Worm (Caenorhabditis elegans) whole organism, L2 larva: ENCODE data around the gene R151.8.

Source experiments
- C34F6.9 ChIP-seq: fragments of 150-350 bp; optimal IDR thresholded peaks from 2 replicates; lab custom pipeline; 2014; ENCODE audit warnings: missing biosample characterization, missing genetic modification characterization
- F13H6.1 ChIP-seq: sonication (generic microtip); optimal IDR thresholded peaks from 2 replicates; lab custom pipeline; 2016; ENCODE audit warnings: missing genetic modification characterization, missing compliant biosample characterization
- R02D3.7 ChIP-seq: fragments of 150-350 bp; optimal IDR thresholded peaks from 2 replicates; lab custom pipeline; 2014; ENCODE audit warnings: missing biosample characterization, missing genetic modification characterization
- Y55F3AM.14 ChIP-seq: fragments of 200-800 bp; sonication (Bioruptor generic); optimal IDR thresholded peaks from 2 replicates; lab custom pipeline; 2018; ENCODE audit warnings: mild to moderate bottlenecking, missing genetic modification characterization, missing compliant biosample characterization
- alr-1 ChIP-seq: fragments of 150-350 bp; optimal IDR thresholded peaks from 2 replicates; lab custom pipeline; 2014; ENCODE audit warnings: missing biosample characterization, missing genetic modification characterization
- aly-2 ChIP-seq: fragments of 150-350 bp; optimal IDR thresholded peaks from 2 replicates; lab custom pipeline; 2014; ENCODE audit warnings: missing biosample characterization, missing genetic modification characterization
- ama-1 ChIP-seq: fragments of 150-350 bp; optimal IDR thresholded peaks from 2 replicates; lab custom pipeline; 2018; ENCODE audit warnings: inconsistent platforms
- ceh-16 ChIP-seq: fragments of 150-350 bp; optimal IDR thresholded peaks from 2 replicates; lab custom pipeline; 2014; ENCODE audit warnings: missing biosample characterization, missing genetic modification characterization
- ceh-82 ChIP-seq: fragments of 150-350 bp; optimal IDR thresholded peaks from 2 replicates; lab custom pipeline; 2014; ENCODE audit warnings: missing biosample characterization, missing genetic modification characterization
- crh-2 ChIP-seq: sonication (generic microtip); optimal IDR thresholded peaks from 2 replicates; lab custom pipeline; 2017; ENCODE audit warnings: missing biosample characterization, missing genetic modification characterization
- dmd-4 ChIP-seq: sonication (generic microtip); optimal IDR thresholded peaks from 2 replicates; lab custom pipeline; 2017; ENCODE audit warnings: missing biosample characterization, missing genetic modification characterization
- elt-1 ChIP-seq: fragments of 150-350 bp; optimal IDR thresholded peaks from 2 replicates; lab custom pipeline; 2014; ENCODE audit warnings: missing biosample characterization, missing genetic modification characterization
- elt-3 ChIP-seq: sonication (generic microtip); optimal IDR thresholded peaks from 2 replicates; lab custom pipeline; 2017; ENCODE audit warnings: missing biosample characterization, missing genetic modification characterization
- fos-1 ChIP-seq: fragments of 150-350 bp; optimal IDR thresholded peaks from 2 replicates; lab custom pipeline; 2014; ENCODE audit warnings: missing biosample characterization, missing genetic modification characterization
- gmeb-1 ChIP-seq: fragments of 150-350 bp; optimal IDR thresholded peaks from 2 replicates; lab custom pipeline; 2014; ENCODE audit warnings: missing biosample characterization, missing genetic modification characterization
- lin-11 ChIP-seq: fragments of 150-350 bp; sonication (generic microtip); optimal IDR thresholded peaks from 2 replicates; lab custom pipeline; 2014; ENCODE audit warnings: missing biosample characterization, missing genetic modification characterization, inconsistent platforms, mixed read lengths
- lin-39 ChIP-seq: fragments of 150-350 bp; optimal IDR thresholded peaks from 2 replicates; lab custom pipeline; 2014; ENCODE audit warnings: missing biosample characterization, missing genetic modification reagents, missing genetic modification characterization
- lsy-2 ChIP-seq, 2 experiments: fragments of 150-350 bp in 1 of 2; sonication (generic microtip) in 1 of 2; optimal IDR thresholded peaks; 2 replicates each; lab custom pipeline; 2014 to 2017; ENCODE audit warnings: missing biosample characterization in 2 of 2, missing genetic modification characterization in 2 of 2
- mab-5 ChIP-seq: fragments of 150-350 bp; optimal IDR thresholded peaks from 2 replicates; lab custom pipeline; 2014; ENCODE audit warnings: missing biosample characterization, missing genetic modification characterization
- mbf-1 ChIP-seq: sonication (generic microtip); optimal IDR thresholded peaks from 2 replicates; lab custom pipeline; 2017; ENCODE audit warnings: missing biosample characterization, missing genetic modification characterization
- mdl-1 ChIP-seq, 2 experiments: fragments of 150-350 bp in 1 of 2; sonication (generic microtip) in 1 of 2; optimal IDR thresholded peaks; 2 replicates each; lab custom pipeline; 2017; ENCODE audit warnings: missing biosample characterization in 2 of 2, missing genetic modification characterization in 2 of 2
- nhr-11 ChIP-seq: fragments of 150-350 bp; optimal IDR thresholded peaks from 2 replicates; lab custom pipeline; 2014; ENCODE audit warnings: missing biosample characterization, missing genetic modification characterization
- nhr-12 ChIP-seq: fragments of 150-350 bp; optimal IDR thresholded peaks from 2 replicates; lab custom pipeline; 2014; ENCODE audit warnings: missing biosample characterization, missing genetic modification characterization
- nhr-129 ChIP-seq: fragments of 150-350 bp; optimal IDR thresholded peaks from 2 replicates; lab custom pipeline; 2014; ENCODE audit warnings: missing biosample characterization, missing genetic modification characterization
- nhr-21 ChIP-seq: fragments of 150-350 bp; optimal IDR thresholded peaks from 2 replicates; lab custom pipeline; 2014; ENCODE audit warnings: missing biosample characterization, missing genetic modification characterization
- nhr-237 ChIP-seq: fragments of 150-350 bp; optimal IDR thresholded peaks from 2 replicates; lab custom pipeline; 2014; ENCODE audit warnings: missing biosample characterization, missing genetic modification characterization
- nhr-77 ChIP-seq: fragments of 150-350 bp; optimal IDR thresholded peaks from 2 replicates; lab custom pipeline; 2014; ENCODE audit warnings: missing biosample characterization, missing genetic modification characterization
- skn-1 ChIP-seq: sonication (generic microtip); optimal IDR thresholded peaks from 2 replicates; lab custom pipeline; 2017; ENCODE audit warnings: missing biosample characterization, missing genetic modification characterization
- sma-3 ChIP-seq: sonication (generic microtip); optimal IDR thresholded peaks from 2 replicates; lab custom pipeline; 2016; ENCODE audit warnings: missing genetic modification reagents, missing genetic modification characterization, missing compliant biosample characterization
- sma-9 ChIP-seq, 2 experiments: fragments of 150-350 bp in 1 of 2; sonication (generic microtip) in 1 of 2; optimal IDR thresholded peaks; 2 replicates each; lab custom pipeline; 2014 to 2016; ENCODE audit warnings: missing genetic modification characterization in 2 of 2, mild to moderate bottlenecking in 1 of 2, missing biosample characterization in 1 of 2, missing compliant biosample characterization in 1 of 2, missing genetic modification reagents in 1 of 2, moderate library complexity in 1 of 2
- snpc-4 ChIP-seq: fragments of 150-350 bp; optimal IDR thresholded peaks from 2 replicates; lab custom pipeline; 2014; ENCODE audit warnings: missing biosample characterization, missing genetic modification characterization
- unc-62 ChIP-seq: fragments of 150-350 bp; optimal IDR thresholded peaks from 2 replicates; lab custom pipeline; 2014; ENCODE audit warnings: missing biosample characterization, missing genetic modification reagents, missing genetic modification characterization
- zag-1 ChIP-seq: fragments of 150-350 bp; optimal IDR thresholded peaks from 2 replicates; lab custom pipeline; 2014; ENCODE audit warnings: missing biosample characterization, missing genetic modification characterization
- ztf-1 ChIP-seq: fragments of 200-800 bp; sonication (Bioruptor generic); conservative IDR thresholded peaks from 2 replicates; pipeline ENCODE4 v1.3.6; 2022; ENCODE audit warnings: missing genetic modification characterization, missing compliant biosample characterization
- ztf-11 ChIP-seq: sonication (generic microtip); optimal IDR thresholded peaks from 2 replicates; lab custom pipeline; 2017; ENCODE audit warnings: missing biosample characterization, missing genetic modification characterization
- ztf-4 ChIP-seq: fragments of 150-350 bp; optimal IDR thresholded peaks from 2 replicates; lab custom pipeline; 2014; ENCODE audit warnings: missing biosample characterization, missing genetic modification characterization

The R151.8 gene

DNA sequence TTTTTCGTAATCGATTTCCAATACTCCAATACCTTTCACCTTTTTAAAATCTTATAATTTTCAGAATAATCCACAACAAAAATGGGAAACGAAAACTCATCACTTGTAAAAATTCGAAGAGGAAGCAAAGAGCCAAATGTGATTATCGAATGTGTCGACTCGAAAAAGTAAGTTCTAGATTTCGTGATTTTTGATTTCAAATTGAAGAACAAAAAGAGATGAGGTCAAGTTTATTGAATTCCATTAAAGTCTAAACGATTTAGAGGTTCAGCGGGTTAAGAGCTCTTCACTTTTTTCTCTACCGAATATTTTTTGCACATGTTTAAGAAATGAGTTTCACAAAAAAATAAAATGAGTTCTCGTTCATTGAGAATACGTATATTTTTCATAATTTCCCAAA lies 29.3 kb upstream of the R151.8 start, which contains the start of gene B0361.4:
B0361.4 (plus strand) TSS at position 61 of the 400 bp plus-strand sequence.
- TF ChIP-seq alr-1, result no peak
- TF ChIP-seq ceh-16 (tag; lab: Kevin White, UChicago), result no peak
- no peak for TF ChIP-seq C34F6.9
- TF ChIP-seq sma-9 (GFP tag; optimal IDR thresholded peaks at IDR 0.05; lab: Kevin White, UChicago), result no peak
- TF ChIP-seq sma-9 (tag; optimal IDR thresholded peaks at IDR 0.05; lab: Kevin White, UChicago), result no peak
- TF ChIP-seq mbf-1 (tag; lab: Kevin White, UChicago), result no peak
- TF ChIP-seq R02D3.7, result no peak
- no peak for TF ChIP-seq dmd-4 (tag; lab: Kevin White, UChicago)
- TF ChIP-seq zag-1 (tag; lab: Kevin White, UChicago), result no peak

DNA sequence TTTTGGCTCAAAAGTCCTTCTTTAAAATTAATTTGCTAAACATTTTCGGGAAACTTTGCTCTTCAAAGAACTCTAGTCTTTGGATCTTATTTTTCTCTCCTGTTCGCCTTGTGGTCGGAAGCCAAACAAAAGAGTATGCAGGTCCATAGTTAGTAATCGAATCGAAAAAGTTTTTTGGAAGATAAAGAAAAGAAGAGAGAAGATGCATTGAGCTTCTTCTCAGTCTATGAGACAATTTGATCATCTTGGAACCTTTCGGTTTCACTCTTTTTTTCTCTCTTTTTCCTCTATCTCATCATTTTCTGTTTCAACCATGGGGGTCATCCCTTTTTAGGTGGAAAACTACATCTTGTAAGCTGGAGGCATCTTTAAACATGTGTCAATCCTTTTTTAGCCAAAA lies 24.1 kb upstream of the R151.8 start:
- TF ChIP-seq lsy-2 (tag; optimal IDR thresholded peaks at IDR 0.05; lab: Kevin White, UChicago) (peak in 1 of 2 experiments; percentile 21), sma-9 (GFP tag; optimal IDR thresholded peaks at IDR 0.05; lab: Kevin White, UChicago) (peak; percentile 41), sma-9 (tag; optimal IDR thresholded peaks at IDR 0.05; lab: Kevin White, UChicago) (no peak), dmd-4 (tag; lab: Kevin White, UChicago) (no peak)

DNA sequence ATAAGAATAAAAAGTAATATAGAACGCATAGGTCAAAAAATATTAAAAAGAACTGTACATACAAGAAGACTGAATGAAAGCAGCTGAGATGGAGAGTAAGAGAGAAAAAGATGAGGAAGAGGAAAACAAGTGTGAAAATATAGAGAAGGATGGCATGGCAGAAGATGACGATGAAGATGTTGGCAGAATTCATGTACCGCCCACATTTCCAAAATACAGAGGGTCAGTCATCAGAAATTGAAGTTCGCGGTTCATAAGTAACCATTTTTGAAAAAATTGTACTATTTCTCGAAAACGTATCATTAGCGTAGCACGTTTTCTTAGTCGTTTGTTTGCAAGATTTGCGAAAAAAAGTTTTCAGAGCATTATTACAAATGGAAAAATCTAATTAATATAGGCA lies 18.2 kb upstream of the R151.8 start, which contains the start of gene zmp-6:
zmp-6 (minus strand) TSS at position 101 of the 400 bp plus-strand sequence.
- TF ChIP-seq snpc-4 (no peak), unc-62 (no peak), mbf-1 (tag; lab: Kevin White, UChicago) (no peak), lin-11 (tag; lab: Kevin White, UChicago) (no peak), nhr-11 (tag; lab: Kevin White, UChicago) (no peak), ceh-82 (tag; lab: Kevin White, UChicago) (no peak), ztf-4 (tag; lab: Kevin White, UChicago) (no peak), ztf-11 (tag; lab: Kevin White, UChicago) (no peak), nhr-237 (tag; lab: Kevin White, UChicago) (no peak), ama-1 (no peak), Y55F3AM.14 (GFP tag; lab: Kevin White, UChicago) (no peak), elt-3 (tag; lab: Kevin White, UChicago) (no peak), ztf-1 (GFP tag; lab: Robert Waterston, UW) (no peak), C34F6.9 (no peak), nhr-21 (tag; lab: Kevin White, UChicago) (no peak), dmd-4 (tag; lab: Kevin White, UChicago) (no peak), fos-1 (tag; lab: Kevin White, UChicago) (no peak), mdl-1 (tag; optimal IDR thresholded peaks at IDR 0.05; lab: Kevin White, UChicago) (no peak), nhr-12 (tag; lab: Kevin White, UChicago) (no peak), mab-5 (tag; lab: Kevin White, UChicago) (no peak)

DNA sequence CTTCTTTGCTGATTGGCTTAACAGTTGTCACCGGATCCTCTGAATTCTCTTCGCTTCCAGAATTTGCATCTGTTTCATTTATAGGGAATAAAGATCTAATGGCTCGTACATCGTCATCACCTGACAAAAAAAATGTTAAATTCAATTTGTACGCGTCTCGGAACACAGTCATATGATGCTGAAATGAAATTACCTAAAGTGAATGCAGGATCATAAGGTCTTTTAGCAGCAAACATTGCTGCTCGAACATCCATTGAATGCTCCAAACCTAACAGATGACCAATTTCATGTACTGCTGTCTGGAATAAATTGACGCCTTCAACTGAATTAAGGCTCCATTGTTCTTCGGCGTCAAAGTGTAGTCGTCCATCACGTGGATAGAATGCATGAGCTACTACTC lies 16.8 kb upstream of the R151.8 start:
- TF ChIP-seq gmeb-1 (tag; lab: Kevin White, UChicago) (no peak), mab-5 (tag; lab: Kevin White, UChicago) (no peak), skn-1 (tag; lab: Kevin White, UChicago) (no peak), nhr-237 (tag; lab: Kevin White, UChicago) (no peak), nhr-21 (tag; lab: Kevin White, UChicago) (no peak), mbf-1 (tag; lab: Kevin White, UChicago) (no peak), aly-2 (tag; lab: Kevin White, UChicago) (no peak), elt-1 (no peak), F13H6.1 (tag; lab: Kevin White, UChicago) (no peak), elt-3 (tag; lab: Kevin White, UChicago) (no peak), snpc-4 (no peak), sma-3 (no peak), lin-39 (no peak), dmd-4 (tag; lab: Kevin White, UChicago) (no peak)
- TF ChIP-seq, all 48 proteins: peak for 0

DNA sequence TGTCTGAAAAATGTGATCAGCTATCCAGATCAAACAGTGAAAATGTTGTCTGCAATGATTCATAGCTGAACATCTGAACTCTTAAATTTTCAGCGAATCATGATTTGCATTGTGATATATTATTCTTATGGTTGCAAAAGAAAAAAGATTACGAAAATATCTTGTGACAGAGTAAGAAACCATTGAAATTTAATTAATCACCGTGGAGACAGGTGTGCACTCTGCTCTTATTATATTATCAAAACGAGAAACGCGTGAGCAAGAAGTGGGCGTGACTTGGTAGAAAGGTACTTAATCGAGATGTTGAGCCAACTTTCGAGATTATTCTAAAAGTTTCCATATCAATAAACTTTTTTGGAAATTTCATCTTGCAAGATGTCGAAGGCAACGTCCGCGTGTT lies 13.4 kb upstream of the R151.8 start, which contains the start of gene osm-10:
osm-10 (plus strand) TSS at position 293 of the 400 bp plus-strand sequence.
- TF ChIP-seq C34F6.9 (no peak), mdl-1 (tag; optimal IDR thresholded peaks at IDR 0.05; lab: Kevin White, UChicago) (no peak), snpc-4 (no peak), crh-2 (tag; lab: Kevin White, UChicago) (no peak), nhr-12 (tag; lab: Kevin White, UChicago) (no peak), elt-1 (no peak), ama-1 (no peak), nhr-77 (no peak), Y55F3AM.14 (GFP tag; lab: Kevin White, UChicago) (no peak), fos-1 (tag; lab: Kevin White, UChicago) (no peak), F13H6.1 (tag; lab: Kevin White, UChicago) (no peak), nhr-129 (no peak)
